Worm (Caenorhabditis elegans): ENCODE data around the gene gplb-1.
"Not testable (repeated sequence)": the region's sequence is repeated elsewhere in the genome, so short reads cannot be mapped to it uniquely, and the experiment has no call there.

gplb-1 gene

ce11 chrV:8431295-8431694, 39.7 kb downstream of the gplb-1 start (continued):
- 0 out of 2 replicates have a peak, but pooled peaks have one; percentile 44 for TF ChIP-seq D1046.2 (GFP tag; IDR thresholded peaks at IDR 0.05)
- 0 out of 2 replicates have a peak, but pooled peaks have one; percentile 58 for TF ChIP-seq ceh-20 (GFP tag; IDR thresholded peaks at IDR 0.05)
- peak; percentile 75 for TF ChIP-seq F26F4.8 (GFP tag; conservative IDR thresholded peaks at IDR 0.05)
- peak; percentile 66 for TF ChIP-seq vab-7 (GFP tag; IDR thresholded peaks at IDR 0.05)
- 0 out of 2 replicates have a peak, but pooled peaks have one; percentile 14 for TF ChIP-seq dmd-6 (GFP tag; IDR thresholded peaks at IDR 0.05)
- TF ChIP-seq lim-7 (GFP tag; IDR thresholded peaks at IDR 0.05), result peak; percentile 77
- 0 out of 2 replicates have a peak, but pooled peaks have one; percentile 48 for TF ChIP-seq madf-9 (GFP tag; conservative IDR thresholded peaks at IDR 0.05)
- TF ChIP-seq Y75B8A.6 (GFP tag; IDR thresholded peaks at IDR 0.05), result 0 out of 2 replicates have a peak, but pooled peaks have one; percentile 76
- TF ChIP-seq lin-38 (GFP tag; IDR thresholded peaks at IDR 0.05), result peak; percentile 65
- TF ChIP-seq pha-4 (GFP tag; IDR thresholded peaks at IDR 0.05), result peak; percentile 33; the same call in 1 of the 2 replicates
- TF ChIP-seq pha-4 (tag; optimal IDR thresholded peaks at IDR 0.05), result not testable (repeated sequence)

- TF ChIP-seq unc-62 (GFP tag; optimal IDR thresholded peaks at IDR 0.05 in 1 of 2) (peak in 1 of 2 experiments; percentile 96), unc-62 (tag; optimal IDR thresholded peaks at IDR 0.05) (no peak), arid-1 (GFP tag; conservative IDR thresholded peaks at IDR 0.05) (no peak), lin-39 (tag; optimal IDR thresholded peaks at IDR 0.05) (no peak), F37D6.2 (tag; optimal IDR thresholded peaks at IDR 0.05) (no peak), hmg-1.1 (GFP tag; IDR thresholded peaks at IDR 0.05) (0 out of 2 replicates have a peak, but pooled peaks have one; percentile 22), hlh-30 (tag; optimal IDR thresholded peaks at IDR 0.05; ENCODE audit: insufficient read depth) (peak; percentile 38), nhr-77 (tag; optimal IDR thresholded peaks at IDR 0.05) (no peak), D1046.2 (GFP tag; IDR thresholded peaks at IDR 0.05) (no peak), nhr-76 (tag; optimal IDR thresholded peaks at IDR 0.05) (no peak), mdt-29 (GFP tag; IDR thresholded peaks at IDR 0.05) (no peak), pha-4 (GFP tag; IDR thresholded peaks at IDR 0.05) (no peak), pha-4 (tag; optimal IDR thresholded peaks at IDR 0.05) (no peak), mxl-2 (GFP tag; conservative IDR thresholded peaks at IDR 0.05) (no peak), set-16 (GFP tag; IDR thresholded peaks at IDR 0.05) (no peak), lsy-2 (tag; optimal IDR thresholded peaks at IDR 0.05) (peak in 1 of 2 experiments; percentile 44), madf-5 (GFP tag; IDR thresholded peaks at IDR 0.05) (no peak), ZK546.5 (tag; optimal IDR thresholded peaks at IDR 0.05) (no peak), snpc-1.2 (GFP tag; IDR thresholded peaks at IDR 0.05) (no peak), nhr-11 (tag; optimal IDR thresholded peaks at IDR 0.05) (no peak)
These were observed 42.2 kb downstream of the gplb-1 start for ce11 chrV:8428585-8429414.

- TF ChIP-seq hlh-11 (tag; optimal IDR thresholded peaks at IDR 0.05) (peak; percentile 41), dmd-6 (GFP tag; IDR thresholded peaks at IDR 0.05) (peak; percentile 79), tag-97 (GFP tag; IDR thresholded peaks at IDR 0.05) (no peak), skn-1 (tag; optimal IDR thresholded peaks at IDR 0.05) (no peak), hif-1 (tag; optimal IDR thresholded peaks at IDR 0.05) (no peak), nhr-41 (GFP tag; IDR thresholded peaks at IDR 0.05) (peak; percentile 40; the same call in 1 of the 2 replicates), daf-16 (GFP tag; optimal IDR thresholded peaks at IDR 0.05) (no peak), daf-16 (tag; optimal IDR thresholded peaks at IDR 0.05) (peak; percentile 4), nhr-42 (GFP tag; IDR thresholded peaks at IDR 0.05) (no peak), F37D6.2 (tag; optimal IDR thresholded peaks at IDR 0.05) (no peak), hlh-30 (tag; optimal IDR thresholded peaks at IDR 0.05; ENCODE audit: insufficient read depth) (peak; percentile 67), R02D3.7 (tag; optimal IDR thresholded peaks at IDR 0.05) (no peak), tra-1 (GFP tag; IDR thresholded peaks at IDR 0.05) (0 out of 2 replicates have a peak, but pooled peaks have one; percentile 8), zip-2 (tag; optimal IDR thresholded peaks at IDR 0.05) (no peak), cey-2 (tag; optimal IDR thresholded peaks at IDR 0.05; ENCODE audit: borderline replicate concordance, insufficient read depth) (peak; percentile 29), duxl-1 (tag; optimal IDR thresholded peaks at IDR 0.05; ENCODE audit: poor library complexity) (no peak), nhr-77 (tag; optimal IDR thresholded peaks at IDR 0.05) (no peak), unc-62 (GFP tag; optimal IDR thresholded peaks at IDR 0.05 in 1 of 2) (peak in 1 of 2 experiments; percentile 75), unc-62 (tag; optimal IDR thresholded peaks at IDR 0.05) (no peak), dmd-9 (GFP tag; IDR thresholded peaks at IDR 0.05) (no peak), D1046.2 (GFP tag; IDR thresholded peaks at IDR 0.05) (no peak)
These were observed 44.1 kb downstream of the gplb-1 start for ce11 chrV:8426741-8427457.

Measured in whole organism, L4 larva.